Worm (Caenorhabditis elegans) whole organism, L1 larva: Measurements from ENCODE around the gene hint-3.

ENCODE experiments used
- ces-1 ChIP-seq: fragments of 150-350 bp; optimal IDR thresholded peaks from 2 replicates; lab custom pipeline; 2014; ENCODE audit warnings: missing biosample characterization, missing genetic modification reagents, missing genetic modification characterization
- elt-2 ChIP-seq: sonication (generic microtip); optimal IDR thresholded peaks from 2 replicates; lab custom pipeline; 2016; ENCODE audit warnings: missing genetic modification characterization, mild to moderate bottlenecking, inconsistent platforms, missing compliant biosample characterization, missing genetic modification reagents
- nhr-19 ChIP-seq: fragments of 200-800 bp; sonication (Bioruptor generic); conservative IDR thresholded peaks from 2 replicates; pipeline ENCODE4 v1.3.6; 2022; ENCODE audit warnings: missing genetic modification characterization, missing compliant biosample characterization
- rnt-1 ChIP-seq: sonication (generic microtip); optimal IDR thresholded peaks from 2 replicates; lab custom pipeline; 2016; ENCODE audit warnings: mild to moderate bottlenecking, missing genetic modification characterization, moderate library complexity, missing compliant biosample characterization

ce11 chrV:7728679-7729027 lies 31.6 kb upstream of the hint-3 start, which contains the start of gene Y97E10C.1:
- no peak for TF ChIP-seq elt-2 (tag; lab: Kevin White, UChicago)
- TF ChIP-seq nhr-19 (GFP tag; lab: Robert Waterston, UW), result no peak
- TF ChIP-seq rnt-1 (tag; lab: Kevin White, UChicago), result no peak
- no peak for TF ChIP-seq ces-1 (GFP tag; lab: Kevin White, UChicago)
